Fruit fly (Drosophila melanogaster) whole organism, adult: ENCODE measurements around the gene sicily.

Experiments
- CG12768 ChIP-seq: fragments of 200-800 bp; sonication (Bioruptor generic); optimal IDR thresholded peaks from 2 replicates; lab custom pipeline; 2017; ENCODE audit warnings: missing biosample characterization, missing genetic modification characterization, mild to moderate bottlenecking, moderate library complexity, missing genetic modification reagents
- CG5204 ChIP-seq: fragments of 200-800 bp; sonication (Bioruptor generic); optimal IDR thresholded peaks from 2 replicates; lab custom pipeline; 2016; ENCODE audit warnings: missing biosample characterization, missing genetic modification characterization
- Clk ChIP-seq: fragments of 200-800 bp; sonication (Bioruptor generic); optimal IDR thresholded peaks from 2 replicates; lab custom pipeline; 2017; ENCODE audit warnings: missing biosample characterization, missing genetic modification characterization
- Crg-1 ChIP-seq: fragments of 200-800 bp; sonication (Bioruptor generic); optimal IDR thresholded peaks from 2 replicates; lab custom pipeline; 2016; ENCODE audit warnings: missing biosample characterization, missing genetic modification characterization
- Mnt ChIP-seq: fragments of 200-800 bp; sonication (Bioruptor generic); optimal IDR thresholded peaks from 2 replicates; lab custom pipeline; 2016; ENCODE audit warnings: missing biosample characterization, mild to moderate bottlenecking, missing genetic modification characterization
- kay ChIP-seq: fragments of 200-800 bp; sonication (Bioruptor generic); peaks from one replicate; lab custom pipeline; 2016; ENCODE audit warnings: missing biosample characterization, missing genetic modification characterization, borderline replicate concordance
- ovo ChIP-seq: fragments of 200-800 bp; sonication (Bioruptor generic); optimal IDR thresholded peaks from 2 replicates; lab custom pipeline; 2016; ENCODE audit warnings: missing biosample characterization, missing genetic modification characterization
- toe ChIP-seq: fragments of 200-800 bp; sonication (Bioruptor generic); optimal IDR thresholded peaks from 2 replicates; lab custom pipeline; 2016; ENCODE audit warnings: missing biosample characterization, missing genetic modification characterization

DNA sequence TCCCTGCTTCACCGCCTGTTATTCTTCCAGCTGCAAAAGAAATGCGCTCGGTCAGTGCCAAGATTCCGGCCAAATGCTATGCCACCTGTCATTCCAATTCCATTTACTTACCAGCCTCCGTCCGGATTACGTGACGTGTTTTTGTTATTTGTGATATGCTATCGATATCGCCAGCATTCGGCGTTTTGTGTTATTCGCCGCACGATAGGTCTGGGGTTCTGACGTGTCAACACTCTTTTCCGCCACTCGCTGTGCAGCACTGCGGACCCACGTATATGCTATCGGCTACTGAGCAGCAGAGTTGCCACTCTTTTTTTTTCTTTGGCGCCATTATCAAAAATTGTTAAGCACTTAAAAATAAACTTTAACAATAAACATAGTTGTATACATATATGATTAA is 39.2 kb upstream of the sicily start, which contains the start of gene p24-1:
- peak; percentile 67 for TF ChIP-seq ovo (GFP tag; lab: Kevin White, UChicago)
- TF ChIP-seq Clk: no peak
- TF ChIP-seq kay: no peak
- TF ChIP-seq Crg-1: peak; percentile 88
- TF ChIP-seq CG5204 (GFP tag; lab: Kevin White, UChicago): no peak
- TF ChIP-seq Mnt (GFP tag; lab: Kevin White, UChicago): peak; percentile 85
- peak; percentile 28 for TF ChIP-seq toe
- TF ChIP-seq CG12768 (GFP tag; lab: Kevin White, UChicago): no peak
